1 fruit fly cellular context compared by ENCODE assay signal in genomic region chr3R:23782456-23783402, dm6.
TF ChIP-seq lines count a peak whose summit lies in the region.

No protein-coding gene starts in this region.

TF ChIP-seq in whole organism, embryonic, 481 proteins besides CTCF, POLR2A, EP300 and RAD21 (continued from another document):
- TF ChIP-seq Optix (GFP tag; IDR thresholded peaks at IDR 0.05; lab: Robert Waterston, UW), result peak; percentile 86
- peak; percentile 80 for TF ChIP-seq CG17385 (GFP tag; optimal IDR thresholded peaks at IDR 0.05; lab: Kevin White, UChicago)
- TF ChIP-seq CG13624 (GFP tag; optimal IDR thresholded peaks at IDR 0.05; lab: Kevin White, UChicago), result peak; percentile 61
- TF ChIP-seq nom (GFP tag; optimal IDR thresholded peaks at IDR 0.05; lab: Kevin White, UChicago), result peak; percentile 46
- TF ChIP-seq ewg (GFP tag; optimal IDR thresholded peaks at IDR 0.05; lab: Kevin White, UChicago), result peak; percentile 85
- TF ChIP-seq CG9215 (GFP tag; IDR thresholded peaks at IDR 0.05; lab: Robert Waterston, UW), result peak; percentile 50
- peak; percentile 76 for TF ChIP-seq esg (GFP tag; conservative IDR thresholded peaks at IDR 0.05; lab: Robert Waterston, UW)
- TF ChIP-seq CG11696 (GFP tag; IDR thresholded peaks at IDR 0.05; lab: Robert Waterston, UW), result no peak; the same call in 1 of the 2 replicates
- peak; percentile 73 for TF ChIP-seq lbe (GFP tag; optimal IDR thresholded peaks at IDR 0.05; lab: Kevin White, UChicago)
- peak; percentile 78 for TF ChIP-seq jumu (GFP tag; optimal IDR thresholded peaks at IDR 0.05; lab: Kevin White, UChicago)
- peak; percentile 85 for TF ChIP-seq corto (GFP tag; optimal IDR thresholded peaks at IDR 0.05; lab: Kevin White, UChicago)
- TF ChIP-seq bowl (GFP tag; IDR thresholded peaks at IDR 0.05; lab: Robert Waterston, UW), result no peak
- TF ChIP-seq CG10565 (GFP tag; optimal IDR thresholded peaks at IDR 0.05; lab: Kevin White, UChicago), result peak; percentile 66
- TF ChIP-seq dan (GFP tag; IDR thresholded peaks at IDR 0.05; lab: Robert Waterston, UW), result peak; percentile 77; the same call in 1 of the 2 replicates
- no peak for TF ChIP-seq Taf1 (GFP tag; IDR thresholded peaks at IDR 0.05; lab: Robert Waterston, UW)
- TF ChIP-seq Dp (GFP tag; optimal IDR thresholded peaks at IDR 0.05; lab: Kevin White, UChicago), result no peak
- TF ChIP-seq caup (GFP tag; optimal IDR thresholded peaks at IDR 0.05; lab: Kevin White, UChicago; ENCODE audit: severe bottlenecking), result peak; percentile 81
- no peak for TF ChIP-seq C15 (GFP tag; IDR thresholded peaks at IDR 0.05; lab: Robert Waterston, UW)
- TF ChIP-seq CG18011 (GFP tag; optimal IDR thresholded peaks at IDR 0.05; lab: Kevin White, UChicago), result peak; percentile 52
- peak; percentile 56 for TF ChIP-seq Deaf1 (tag; optimal IDR thresholded peaks at IDR 0.05; lab: Kevin White, UChicago)
- TF ChIP-seq CG10274 (GFP tag; optimal IDR thresholded peaks at IDR 0.05; lab: Kevin White, UChicago), result peak; percentile 44
- peak; percentile 77 for TF ChIP-seq tap (tag; optimal IDR thresholded peaks at IDR 0.05; lab: Kevin White, UChicago)
- TF ChIP-seq Sin3A (optimal IDR thresholded peaks at IDR 0.05; lab: Kevin White, UChicago), result no peak
- TF ChIP-seq CG5953 (GFP tag; IDR thresholded peaks at IDR 0.05; lab: Robert Waterston, UW), result peak; percentile 71
- peak; percentile 70 for TF ChIP-seq CG12104 (GFP tag; optimal IDR thresholded peaks at IDR 0.05; lab: Kevin White, UChicago)
- peak; percentile 78 for TF ChIP-seq org-1 (GFP tag; optimal IDR thresholded peaks at IDR 0.05; lab: Kevin White, UChicago)
- peak; percentile 71 for TF ChIP-seq Hmr (GFP tag; optimal IDR thresholded peaks at IDR 0.05; lab: Kevin White, UChicago)
- TF ChIP-seq CG6854 (GFP tag; optimal IDR thresholded peaks at IDR 0.05; lab: Kevin White, UChicago), result peak; percentile 43
- TF ChIP-seq Dfd (GFP tag; optimal IDR thresholded peaks at IDR 0.05; lab: Kevin White, UChicago), result no peak
- peak; percentile 32; the same call in 1 of the 2 replicates for TF ChIP-seq MBD-R2 (GFP tag; IDR thresholded peaks at IDR 0.05; lab: Robert Waterston, UW)
- TF ChIP-seq ftz-f1 (GFP tag; optimal IDR thresholded peaks at IDR 0.05; lab: Kevin White, UChicago), result peak; percentile 65
- peak; percentile 89 for TF ChIP-seq lilli (GFP tag; optimal IDR thresholded peaks at IDR 0.05; lab: Kevin White, UChicago)
- TF ChIP-seq ara (GFP tag; IDR thresholded peaks at IDR 0.05; lab: Robert Waterston, UW), result peak; percentile 93
- peak; percentile 72 for TF ChIP-seq kay (GFP tag; optimal IDR thresholded peaks at IDR 0.05; lab: Kevin White, UChicago)
- peak; percentile 90 for TF ChIP-seq Ptx1 (GFP tag; IDR thresholded peaks at IDR 0.05; lab: Robert Waterston, UW)
- TF ChIP-seq run (tag; optimal IDR thresholded peaks at IDR 0.05; lab: Kevin White, UChicago), result peak; percentile 70
- peak; percentile 91 for TF ChIP-seq CG4820 (GFP tag; optimal IDR thresholded peaks at IDR 0.05; lab: Kevin White, UChicago)
- peak; percentile 93 for TF ChIP-seq unpg (GFP tag; optimal IDR thresholded peaks at IDR 0.05; lab: Kevin White, UChicago)
- peak; percentile 48 for TF ChIP-seq abd-A (tag; optimal IDR thresholded peaks at IDR 0.05; lab: Kevin White, UChicago)
- peak; percentile 36 for TF ChIP-seq Dad (GFP tag; optimal IDR thresholded peaks at IDR 0.05; lab: Kevin White, UChicago)
- TF ChIP-seq knrl (GFP tag; IDR thresholded peaks at IDR 0.05; lab: Robert Waterston, UW; ENCODE audit: partially characterized antibody), result no peak
TF ChIP-seq in whole organism, embryonic: peak in this region for 411.
